Worm (Caenorhabditis elegans): ENCODE data around the gene tag-342.

Gene tag-342

DNA sequence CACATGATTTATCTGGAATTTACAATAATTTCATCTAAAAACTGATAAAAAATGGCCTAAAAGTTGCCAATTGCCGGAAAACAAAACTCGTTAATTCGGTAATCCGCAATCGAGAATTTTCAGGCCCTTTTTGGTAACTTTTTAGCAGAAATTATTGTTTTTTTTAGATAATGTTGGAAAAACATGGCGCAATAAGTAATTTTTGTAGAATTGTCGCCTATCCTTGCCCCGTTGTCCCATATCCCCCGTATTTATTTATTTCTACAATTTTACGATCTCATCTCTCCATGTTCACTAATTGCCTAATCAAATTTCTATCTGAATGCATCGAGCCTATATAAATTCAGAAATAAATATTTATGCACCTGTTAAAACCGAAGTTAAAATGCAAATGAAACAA is 45.0 kb downstream of the tag-342 start:
- TF ChIP-seq hmbx-1 (tag; optimal IDR thresholded peaks at IDR 0.05) (no peak), tra-4 (tag; optimal IDR thresholded peaks at IDR 0.05) (no peak), ama-1 (optimal IDR thresholded peaks at IDR 0.05) (no peak), tbx-37 (GFP tag; conservative IDR thresholded peaks at IDR 0.05) (no peak), B0310.2 (tag; optimal IDR thresholded peaks at IDR 0.05) (no peak), ets-7 (tag; optimal IDR thresholded peaks at IDR 0.05) (no peak)

DNA sequence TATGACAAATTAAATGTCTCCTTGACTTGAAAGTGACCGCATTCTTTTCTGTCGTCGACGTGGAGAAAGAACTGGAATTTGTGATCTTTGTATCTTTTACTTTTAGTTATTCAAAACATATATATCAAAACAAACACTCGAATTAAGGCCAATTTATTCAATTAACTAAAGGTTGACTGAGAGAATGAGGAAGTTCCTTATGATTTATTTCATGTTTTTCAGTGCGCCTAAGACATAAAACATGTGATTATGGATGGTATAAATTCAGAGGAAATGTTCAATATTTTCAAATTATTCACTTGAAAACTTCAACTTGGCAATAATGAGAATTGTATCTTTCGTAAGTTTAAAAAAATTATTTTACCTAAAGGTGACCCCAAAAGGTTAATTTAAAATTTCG is 45.6 kb downstream of the tag-342 start, which contains the start of gene F55H2.8:
Gene F55H2.8 (plus strand): TSS at position 301 of the 400 bp plus-strand sequence.
- TF ChIP-seq ama-1 (optimal IDR thresholded peaks at IDR 0.05), result no peak

DNA sequence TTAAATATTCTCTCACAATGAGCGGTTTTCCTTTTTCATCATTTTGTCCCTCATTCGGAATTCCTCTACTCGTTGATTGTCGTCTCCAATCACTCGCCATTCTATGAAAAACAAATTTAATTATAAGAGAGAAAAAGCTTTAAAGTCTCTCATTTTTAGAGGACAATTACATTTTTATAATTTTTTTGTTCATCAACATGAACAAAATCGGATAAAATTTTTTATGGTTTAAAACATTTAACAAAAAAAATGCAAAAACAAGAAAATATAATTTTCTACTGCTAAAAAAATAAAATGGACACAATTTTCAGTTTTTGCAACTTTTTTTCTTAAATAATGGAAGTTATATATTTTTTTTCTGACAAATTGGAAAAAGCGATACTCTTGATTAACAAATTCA is 48.2 kb downstream of the tag-342 start, which contains the start of gene F55H2.7:
Gene F55H2.7 (minus strand): TSS at position 101 of the 400 bp plus-strand sequence.
- TF ChIP-seq sea-1 (GFP tag; conservative IDR thresholded peaks at IDR 0.05) (no peak), tbx-37 (GFP tag; conservative IDR thresholded peaks at IDR 0.05) (no peak), ets-7 (tag; optimal IDR thresholded peaks at IDR 0.05) (no peak), scrt-1 (GFP tag; IDR thresholded peaks at IDR 0.05) (no peak), ceh-36 (tag; optimal IDR thresholded peaks at IDR 0.05) (no peak), tbx-11 (GFP tag; IDR thresholded peaks at IDR 0.05) (no peak), pes-1 (GFP tag; IDR thresholded peaks at IDR 0.05) (no peak), hmg-4 (GFP tag; optimal IDR thresholded peaks at IDR 0.05) (no peak), F13C5.2 (tag; optimal IDR thresholded peaks at IDR 0.05) (no peak), hnd-1 (tag; optimal IDR thresholded peaks at IDR 0.05) (no peak), B0310.2 (tag; optimal IDR thresholded peaks at IDR 0.05) (no peak), tra-4 (tag; optimal IDR thresholded peaks at IDR 0.05) (no peak), hmbx-1 (tag; optimal IDR thresholded peaks at IDR 0.05) (no peak)

All from whole organism, early embryonic.